Worm (Caenorhabditis elegans): ENCODE results near the gene C24H12.8.

ce11 chrII:388533-388932, 34.5 kb downstream of the C24H12.8 start, which contains the start of gene nstp-4:
- no peak for TF ChIP-seq lin-39 (tag; optimal IDR thresholded peaks at IDR 0.05)
- no peak for TF ChIP-seq ces-1 (GFP tag; optimal IDR thresholded peaks at IDR 0.05)
- no peak for TF ChIP-seq unc-62 (GFP tag; optimal IDR thresholded peaks at IDR 0.05)
- no peak for TF ChIP-seq pqm-1 (tag; optimal IDR thresholded peaks at IDR 0.05)

Data from whole organism, L1 larva.